Fruit fly (Drosophila melanogaster) whole organism, embryonic: ENCODE data around the gene CG15916.

Experiments
- CG17328 ChIP-seq: fragments of 200-800 bp; sonication (Bioruptor generic); IDR thresholded peaks from 2 replicates; pipeline ENCODE4 v1.3.6; 2022; ENCODE audit warnings: missing biosample characterization, missing genetic modification characterization
- Oli ChIP-seq: fragments of 200-800 bp; sonication (Bioruptor generic); optimal IDR thresholded peaks from 2 replicates; lab custom pipeline; 2018; ENCODE audit warnings: missing biosample characterization, mild to moderate bottlenecking, missing genetic modification characterization, moderate library complexity
- crc ChIP-seq: fragments of 200-800 bp; sonication (Bioruptor generic); optimal IDR thresholded peaks from 2 replicates; lab custom pipeline; 2016; ENCODE audit warnings: missing biosample characterization, missing genetic modification characterization
- otp ChIP-seq: fragments of 200-800 bp; sonication (Bioruptor generic); IDR thresholded peaks from 3 replicates; pipeline ENCODE4, ENCODE4 v1.3.6; 2022; ENCODE audit warnings: missing biosample characterization, missing genetic modification characterization

DNA sequence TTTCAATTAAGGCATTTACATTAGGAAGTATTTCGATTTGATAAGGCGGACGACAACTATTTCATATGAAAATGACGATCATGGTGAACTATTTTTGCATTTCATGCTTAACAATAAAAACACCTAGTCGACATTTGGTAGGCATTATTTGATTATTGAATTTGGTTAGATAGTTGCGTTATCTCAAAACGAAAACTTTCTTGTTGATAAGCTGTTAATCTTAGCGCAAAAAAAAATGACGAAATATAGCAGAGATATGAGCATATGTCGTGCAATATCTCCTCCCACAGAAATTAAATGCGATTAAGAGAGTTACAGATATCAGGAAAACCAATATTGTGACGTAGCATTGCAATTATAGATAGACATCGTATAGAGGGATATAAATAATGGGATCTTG lies 1.6 kb upstream of the CG15916 start:
- TF ChIP-seq otp (GFP tag; lab: Robert Waterston, UW) (no peak), Oli (tag; lab: Kevin White, UChicago) (no peak), CG17328 (GFP tag; lab: Robert Waterston, UW) (no peak), crc (GFP tag; lab: Kevin White, UChicago) (no peak)
